Worm (Caenorhabditis elegans): ENCODE measurements around the gene daf-18.
A peak's percentile ranks its signal among the peaks of the same experiment; 100 is the strongest.

Gene daf-18

DNA sequence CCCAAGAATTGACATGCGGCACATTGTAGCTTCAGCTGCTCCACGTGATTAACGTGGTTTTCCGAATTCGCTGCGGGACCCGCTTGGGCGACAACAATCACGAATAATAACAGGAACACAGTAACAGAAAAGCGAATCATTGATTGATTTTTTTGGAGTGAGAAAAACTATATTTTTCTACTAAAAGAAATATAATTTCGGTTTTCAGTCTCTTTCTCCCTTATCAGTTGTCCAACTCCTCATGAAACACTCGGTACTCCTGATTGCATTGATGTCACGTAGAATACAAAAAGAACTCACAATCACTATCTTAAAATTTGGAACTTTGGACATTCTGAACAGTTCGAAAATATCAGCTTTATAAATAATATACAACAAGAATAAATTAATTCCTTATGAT lies 3.9 kb upstream of the daf-18 start, which contains the start of gene Y66H1A.5 (continued):
- TF ChIP-seq snpc-4 (tag; optimal IDR thresholded peaks at IDR 0.05), result no peak
- TF ChIP-seq mep-1 (tag; optimal IDR thresholded peaks at IDR 0.05), result peak; percentile 10
- no peak for TF ChIP-seq T26A8.4 (GFP tag; IDR thresholded peaks at IDR 0.05)
- no peak for TF ChIP-seq lsy-2 (tag; optimal IDR thresholded peaks at IDR 0.05)
- TF ChIP-seq F37D6.2 (tag; optimal IDR thresholded peaks at IDR 0.05), result no peak
- no peak for TF ChIP-seq madf-9 (GFP tag; conservative IDR thresholded peaks at IDR 0.05)
- TF ChIP-seq daf-16 (GFP tag; optimal IDR thresholded peaks at IDR 0.05), result no peak
- peak; percentile 46 for TF ChIP-seq daf-16 (tag; optimal IDR thresholded peaks at IDR 0.05)
- peak; percentile 29 for TF ChIP-seq hlh-11 (tag; optimal IDR thresholded peaks at IDR 0.05)
- no peak for TF ChIP-seq F49E8.2 (tag; optimal IDR thresholded peaks at IDR 0.05; ENCODE audit: borderline replicate concordance)
- TF ChIP-seq nhr-10 (tag; optimal IDR thresholded peaks at IDR 0.05), result peak; percentile 41
- no peak for TF ChIP-seq cey-2 (tag; optimal IDR thresholded peaks at IDR 0.05; ENCODE audit: borderline replicate concordance, insufficient read depth)
- TF ChIP-seq arid-1 (GFP tag; conservative IDR thresholded peaks at IDR 0.05), result no peak
- TF ChIP-seq nhr-6 (tag; optimal IDR thresholded peaks at IDR 0.05), result no peak
- no peak for TF ChIP-seq ces-1 (GFP tag; optimal IDR thresholded peaks at IDR 0.05)
- no peak for TF ChIP-seq daf-12 (tag; optimal IDR thresholded peaks at IDR 0.05)
- no peak for TF ChIP-seq mxl-3 (GFP tag; optimal IDR thresholded peaks at IDR 0.05)
- peak; percentile 31; the same call in 1 of the 2 replicates for TF ChIP-seq dmd-6 (GFP tag; IDR thresholded peaks at IDR 0.05)
- TF ChIP-seq skn-1 (tag; optimal IDR thresholded peaks at IDR 0.05), result no peak
- TF ChIP-seq Y105C5A.15 (GFP tag; IDR thresholded peaks at IDR 0.05), result no peak
- TF ChIP-seq lin-38 (GFP tag; IDR thresholded peaks at IDR 0.05), result no peak; the same call in 1 of the 2 replicates
- no peak for TF ChIP-seq tra-1 (GFP tag; IDR thresholded peaks at IDR 0.05)
- no peak for TF ChIP-seq F10B5.3 (tag; optimal IDR thresholded peaks at IDR 0.05)
- TF ChIP-seq jun-1 (tag; optimal IDR thresholded peaks at IDR 0.05), result no peak
- peak; percentile 89 for TF ChIP-seq nhr-77 (tag; optimal IDR thresholded peaks at IDR 0.05)
- TF ChIP-seq lin-15B (tag; optimal IDR thresholded peaks at IDR 0.05), result no peak
- no peak for TF ChIP-seq mxl-2 (GFP tag; conservative IDR thresholded peaks at IDR 0.05)
- TF ChIP-seq T20F7.1 (GFP tag; optimal IDR thresholded peaks at IDR 0.05), result no peak
- no peak for TF ChIP-seq ztf-11 (tag; optimal IDR thresholded peaks at IDR 0.05)
- no peak for TF ChIP-seq lir-3 (tag; optimal IDR thresholded peaks at IDR 0.05)
- no peak for TF ChIP-seq lim-7 (GFP tag; IDR thresholded peaks at IDR 0.05)
- TF ChIP-seq nhr-76 (tag; optimal IDR thresholded peaks at IDR 0.05), result no peak

DNA sequence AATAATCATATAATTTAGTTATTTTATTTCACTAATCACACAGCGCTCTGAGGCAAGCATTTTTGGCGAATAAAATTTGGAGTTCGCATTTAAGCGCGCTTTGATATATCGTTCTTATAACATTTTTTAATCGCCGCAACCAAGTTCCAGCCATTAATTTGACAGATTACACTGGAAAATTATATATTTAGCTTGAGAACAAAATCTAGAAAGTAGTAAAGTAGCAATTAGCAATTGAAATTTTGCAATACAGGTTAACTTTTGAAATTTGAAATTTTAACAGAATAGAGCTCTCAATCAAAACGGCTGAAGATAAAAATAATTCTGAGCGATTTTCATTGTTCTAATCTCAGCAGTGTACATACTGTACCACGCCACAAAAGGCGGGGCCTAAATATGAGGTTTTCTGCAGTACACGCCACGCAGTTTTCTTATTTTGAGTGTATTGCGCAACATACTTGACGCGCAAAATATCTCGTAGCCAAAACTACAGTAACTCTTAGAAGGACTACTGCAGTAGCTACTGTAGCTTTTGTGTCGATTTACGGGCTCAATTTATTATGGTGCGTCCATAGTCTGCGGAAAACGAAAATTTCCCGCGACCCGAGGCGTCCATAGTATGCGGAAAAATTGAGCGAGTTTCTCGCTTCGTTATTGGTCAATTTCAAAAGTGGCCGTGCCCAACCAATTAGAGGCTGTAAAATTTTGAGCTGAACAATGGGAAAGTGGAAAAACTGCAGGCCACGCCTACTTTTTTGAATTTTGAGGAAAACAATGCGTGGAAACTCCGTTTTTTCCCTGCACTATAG lies 2.3 kb upstream of the daf-18 start:
- no peak for TF ChIP-seq ceh-44 (GFP tag; IDR thresholded peaks at IDR 0.05)
- TF ChIP-seq dmd-9 (GFP tag; IDR thresholded peaks at IDR 0.05), result no peak
- TF ChIP-seq hlh-11 (tag; optimal IDR thresholded peaks at IDR 0.05), result no peak
- no peak for TF ChIP-seq hmg-1.1 (GFP tag; IDR thresholded peaks at IDR 0.05)
- 0 out of 2 replicates have a peak, but pooled peaks have one; percentile 26 for TF ChIP-seq ctbp-1 (GFP tag; IDR thresholded peaks at IDR 0.05)
- no peak for TF ChIP-seq unc-130 (GFP tag; optimal IDR thresholded peaks at IDR 0.05)
- TF ChIP-seq nhr-6 (tag; optimal IDR thresholded peaks at IDR 0.05), result no peak
- TF ChIP-seq F49E8.2 (tag; optimal IDR thresholded peaks at IDR 0.05; ENCODE audit: borderline replicate concordance), result peak; percentile 63
- no peak for TF ChIP-seq nhr-10 (tag; optimal IDR thresholded peaks at IDR 0.05)
- no peak for TF ChIP-seq set-16 (GFP tag; IDR thresholded peaks at IDR 0.05)
- TF ChIP-seq R02D3.7 (tag; optimal IDR thresholded peaks at IDR 0.05), result no peak
- TF ChIP-seq mdt-29 (GFP tag; IDR thresholded peaks at IDR 0.05), result peak; percentile 17; the same call in 1 of the 2 replicates
- no peak for TF ChIP-seq ZK546.5 (tag; optimal IDR thresholded peaks at IDR 0.05)
- TF ChIP-seq daf-12 (tag; optimal IDR thresholded peaks at IDR 0.05), result no peak
- TF ChIP-seq F37D6.2 (tag; optimal IDR thresholded peaks at IDR 0.05), result no peak
- no peak for TF ChIP-seq ces-1 (GFP tag; optimal IDR thresholded peaks at IDR 0.05)
- TF ChIP-seq spr-3 (GFP tag; optimal IDR thresholded peaks at IDR 0.05), result no peak
- no peak for TF ChIP-seq F44E2.7 (GFP tag; IDR thresholded peaks at IDR 0.05)
- no peak for TF ChIP-seq aly-2 (tag; optimal IDR thresholded peaks at IDR 0.05)
- TF ChIP-seq zip-11 (GFP tag; IDR thresholded peaks at IDR 0.05), result no peak
- no peak for TF ChIP-seq fkh-10 (GFP tag; optimal IDR thresholded peaks at IDR 0.05)
- TF ChIP-seq ceh-82 (tag; optimal IDR thresholded peaks at IDR 0.05), result no peak
- no peak for TF ChIP-seq D1046.2 (GFP tag; IDR thresholded peaks at IDR 0.05)
- TF ChIP-seq lin-1 (GFP tag; IDR thresholded peaks at IDR 0.05), result no peak
- no peak for TF ChIP-seq daf-16 (GFP tag; optimal IDR thresholded peaks at IDR 0.05)
- TF ChIP-seq daf-16 (tag; optimal IDR thresholded peaks at IDR 0.05), result peak; percentile 23
- TF ChIP-seq mdl-1 (tag; optimal IDR thresholded peaks at IDR 0.05), result no peak

All from whole organism, L4 larva.